Fruit fly (Drosophila melanogaster) whole organism: ENCODE measurements around the gene abd-A.

Source experiments
- CG8478 ChIP-seq: fragments of >200 bp; optimal IDR thresholded peaks from 2 replicates; lab custom pipeline; 2018; ENCODE audit warnings: inconsistent platforms
- Dll ChIP-seq: fragments of >200 bp; optimal IDR thresholded peaks from 2 replicates; lab custom pipeline; 2017
- pan ChIP-seq: fragments of >200 bp; optimal IDR thresholded peaks from 2 replicates; lab custom pipeline; 2017
- psq ChIP-seq: fragments of >200 bp; optimal IDR thresholded peaks from 2 replicates; lab custom pipeline; 2017
- usp ChIP-seq: fragments of >200 bp; optimal IDR thresholded peaks from 2 replicates; lab custom pipeline; 2017; ENCODE audit warnings: missing biosample characterization, missing genetic modification characterization, mixed read lengths

DNA sequence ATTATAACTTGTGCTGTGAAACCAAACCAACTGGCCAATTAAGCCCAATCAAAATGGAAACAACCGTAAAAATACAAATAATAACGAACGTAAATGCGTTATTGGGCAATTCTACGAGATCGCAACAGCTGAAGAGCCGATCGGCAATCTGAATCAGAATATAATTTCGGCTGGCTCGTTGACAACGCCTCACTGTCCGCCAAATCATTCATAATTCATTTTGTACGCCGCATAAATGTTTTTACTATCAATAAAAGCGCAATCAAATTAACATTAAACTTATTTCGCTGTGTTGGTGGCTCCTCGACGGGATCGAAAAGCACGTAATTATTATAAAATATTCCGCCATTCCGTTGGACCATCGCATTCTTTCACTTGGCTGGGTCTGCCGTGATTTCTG lies 10.9 kb upstream of the abd-A start:
- TF ChIP-seq usp (no peak), Dll (no peak), psq (no peak), pan (lab: Kevin White, UChicago) (no peak), CG8478 (lab: Kevin White, UChicago) (no peak)
